Fruit fly (Drosophila melanogaster): Measurements from ENCODE around the gene Rpn12R.

DNA sequence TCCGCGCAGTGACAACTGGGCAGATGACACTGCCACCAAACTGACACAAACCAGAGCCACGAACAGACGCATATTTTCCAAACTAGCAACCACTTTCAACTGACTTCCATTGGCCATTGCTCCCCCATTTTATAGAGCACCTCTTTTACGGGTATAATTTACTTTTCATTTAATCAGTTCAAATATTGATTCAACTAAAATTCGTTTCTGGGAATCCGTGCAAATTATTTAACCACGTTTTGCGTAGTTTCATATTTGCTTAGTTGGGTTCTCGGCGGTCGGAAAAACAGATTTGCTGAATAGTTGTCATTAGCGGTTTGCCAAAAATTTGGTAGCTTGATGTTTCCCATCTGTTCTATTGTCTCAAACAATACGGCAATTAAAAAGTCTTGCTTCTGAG, 19.2 kb upstream of the Rpn12R start, which contains the start of gene CG13460:
- TF ChIP-seq pan (optimal IDR thresholded peaks at IDR 0.05), result no peak
- no peak for TF ChIP-seq usp (GFP tag; optimal IDR thresholded peaks at IDR 0.05)
- TF ChIP-seq EcR (GFP tag; optimal IDR thresholded peaks at IDR 0.05), result no peak
- no peak for TF ChIP-seq psq (optimal IDR thresholded peaks at IDR 0.05)
- TF ChIP-seq Dll (optimal IDR thresholded peaks at IDR 0.05), result no peak
- no peak for TF ChIP-seq CG8478 (optimal IDR thresholded peaks at IDR 0.05)

Measured in whole organism.